Worm (Caenorhabditis elegans): Measurements from ENCODE around the gene pmk-2.

ce11 chrIV:8102231-8102630, 41.1 kb upstream of the pmk-2 start, which contains the start of gene Y42H9AR.5:
- TF ChIP-seq aly-2 (tag; optimal IDR thresholded peaks at IDR 0.05) (no peak), rnt-1 (tag; optimal IDR thresholded peaks at IDR 0.05) (no peak), unc-130 (tag; optimal IDR thresholded peaks at IDR 0.05) (no peak), ztf-11 (tag; optimal IDR thresholded peaks at IDR 0.05) (no peak), zag-1 (tag; optimal IDR thresholded peaks at IDR 0.05) (no peak), mep-1 (tag; optimal IDR thresholded peaks at IDR 0.05) (no peak), efl-3 (GFP tag; optimal IDR thresholded peaks at IDR 0.05) (no peak), isw-1 (GFP tag; IDR thresholded peaks at IDR 0.05) (no peak), xbp-1 (tag; optimal IDR thresholded peaks at IDR 0.05) (no peak), mdl-1 (tag; optimal IDR thresholded peaks at IDR 0.05) (no peak), elt-3 (tag; optimal IDR thresholded peaks at IDR 0.05) (no peak), snpc-4 (tag; optimal IDR thresholded peaks at IDR 0.05) (no peak), jun-1 (tag; optimal IDR thresholded peaks at IDR 0.05) (no peak)

Data from whole organism, L1 larva.